Fruit fly (Drosophila melanogaster) whole organism, embryonic: ENCODE results near the gene CG43439.

Experiments used
- ATbp ChIP-seq: fragments of 200-800 bp; sonication (Bioruptor generic); optimal IDR thresholded peaks from 2 replicates; lab custom pipeline; 2017; ENCODE audit warnings: missing biosample characterization, mild to moderate bottlenecking, missing genetic modification characterization, missing genetic modification reagents
- Atf6 ChIP-seq: fragments of 200-800 bp; sonication (Bioruptor generic); IDR thresholded peaks from 2 replicates; pipeline ENCODE4 v1.3.6; 2022; ENCODE audit warnings: missing biosample characterization, missing genetic modification characterization
- Bdp1 ChIP-seq: fragments of 200-800 bp; sonication (Bioruptor generic); optimal IDR thresholded peaks from 3 replicates; lab custom pipeline; 2016; ENCODE audit warnings: missing biosample characterization, missing genetic modification characterization
- Blimp-1 ChIP-seq: fragments of 200-800 bp; sonication (Bioruptor generic); optimal IDR thresholded peaks from 3 replicates; lab custom pipeline; 2018; ENCODE audit warnings: missing biosample characterization, missing genetic modification characterization, mild to moderate bottlenecking, moderate library complexity, missing genetic modification reagents
- CG11456 ChIP-seq: fragments of 200-800 bp; sonication (Bioruptor generic); IDR thresholded peaks from 3 replicates; pipeline ENCODE4 v1.3.6; 2022; ENCODE audit warnings: missing biosample characterization, missing genetic modification characterization
- CG12071 ChIP-seq: fragments of 200-800 bp; sonication (Bioruptor generic); optimal IDR thresholded peaks from 3 replicates; lab custom pipeline; 2018; ENCODE audit warnings: missing biosample characterization, mild to moderate bottlenecking, missing genetic modification characterization
- CG14014 ChIP-seq: fragments of 200-800 bp; sonication (Bioruptor generic); IDR thresholded peaks from 2 replicates; pipeline ENCODE4 v1.3.6; 2022; ENCODE audit warnings: missing biosample characterization, missing genetic modification characterization
- CG14050 ChIP-seq: fragments of 200-800 bp; sonication (Bioruptor generic); IDR thresholded peaks from 3 replicates; pipeline ENCODE4 v1.3.6; 2022; ENCODE audit warnings: missing biosample characterization, missing genetic modification characterization
- CG15514 ChIP-seq: fragments of 200-800 bp; sonication (Bioruptor generic); optimal IDR thresholded peaks from 3 replicates; lab custom pipeline; 2017; ENCODE audit warnings: missing biosample characterization, missing genetic modification characterization, mild to moderate bottlenecking, moderate library complexity, missing genetic modification reagents
- CG16815 ChIP-seq: fragments of 200-800 bp; sonication (Bioruptor generic); optimal IDR thresholded peaks from 3 replicates; lab custom pipeline; 2017; ENCODE audit warnings: missing biosample characterization, mild to moderate bottlenecking, missing genetic modification characterization
- CG1792 ChIP-seq: fragments of 200-800 bp; sonication (Bioruptor generic); optimal IDR thresholded peaks from 2 replicates; lab custom pipeline; 2016; ENCODE audit warnings: missing biosample characterization, missing genetic modification characterization
- CG2678 ChIP-seq: fragments of 200-800 bp; sonication (Bioruptor generic); optimal IDR thresholded peaks from 3 replicates; lab custom pipeline; 2019; ENCODE audit warnings: missing biosample characterization, mild to moderate bottlenecking, missing genetic modification characterization, moderate library complexity
- CG30431 ChIP-seq: fragments of 200-800 bp; sonication (Bioruptor generic); optimal IDR thresholded peaks from 2 replicates; lab custom pipeline; 2017; ENCODE audit warnings: missing biosample characterization, missing genetic modification characterization
- CG32772 ChIP-seq: fragments of 200-800 bp; sonication (Bioruptor generic); IDR thresholded peaks from 2 replicates; pipeline ENCODE4 v1.3.6; 2022; ENCODE audit warnings: missing biosample characterization, missing genetic modification characterization
- CG3995 ChIP-seq: fragments of 200-800 bp; sonication (Bioruptor generic); optimal IDR thresholded peaks from 3 replicates; lab custom pipeline; 2016; ENCODE audit warnings: missing biosample characterization, missing genetic modification characterization
- CG6254 ChIP-seq: fragments of 200-800 bp; sonication (Bioruptor generic); optimal IDR thresholded peaks from 3 replicates; lab custom pipeline; 2017; ENCODE audit warnings: mild to moderate bottlenecking, missing biosample characterization, missing genetic modification reagents, missing genetic modification characterization
- CG6813 ChIP-seq: fragments of 200-800 bp; sonication (Bioruptor generic); optimal IDR thresholded peaks from 2 replicates; lab custom pipeline; 2017; ENCODE audit warnings: missing biosample characterization, missing genetic modification characterization, mild to moderate bottlenecking, moderate library complexity, missing genetic modification reagents
- CG7963 ChIP-seq: fragments of 200-800 bp; sonication (Bioruptor generic); IDR thresholded peaks from 3 replicates; pipeline ENCODE4 v1.3.6; 2022; ENCODE audit warnings: missing biosample characterization, missing genetic modification characterization; ENCODE audit not compliant: partially characterized antibody
- CG8089 ChIP-seq: fragments of 200-800 bp; sonication (Bioruptor generic); optimal IDR thresholded peaks from 3 replicates; lab custom pipeline; 2016; ENCODE audit warnings: missing biosample characterization, missing genetic modification characterization
- CG8388 ChIP-seq: fragments of 200-800 bp; sonication (Bioruptor generic); optimal IDR thresholded peaks from 2 replicates; lab custom pipeline; 2019; ENCODE audit warnings: missing biosample characterization, mild to moderate bottlenecking, missing genetic modification characterization, moderate library complexity
- CG8924 ChIP-seq: fragments of 200-800 bp; optimal IDR thresholded peaks from 3 replicates; lab custom pipeline; 2019; ENCODE audit warnings: missing biosample characterization, mild to moderate bottlenecking, missing genetic modification characterization, moderate library complexity
- Dfd ChIP-seq, 2 experiments: fragments of >200 bp; optimal IDR thresholded peaks; 2 replicates each; lab custom pipeline; 2017; ENCODE audit warnings: missing biosample characterization in 2 of 2, missing genetic modification characterization in 2 of 2
- Dll ChIP-seq: fragments of 200-800 bp; sonication (Bioruptor generic); IDR thresholded peaks from 4 replicates; pipeline ENCODE4 v1.3.6; 2022; ENCODE audit warnings: missing biosample characterization, missing genetic modification characterization; ENCODE audit not compliant: partially characterized antibody
- E2f1 ChIP-seq: fragments of 200-800 bp; sonication (Bioruptor generic); IDR thresholded peaks from 2 replicates; pipeline ENCODE4 v1.3.6; 2022; ENCODE audit warnings: missing biosample characterization, missing genetic modification characterization
- ERR ChIP-seq: fragments of 200-800 bp; sonication (Bioruptor generic); optimal IDR thresholded peaks from 2 replicates; lab custom pipeline; 2016; ENCODE audit warnings: missing biosample characterization, missing genetic modification characterization
- Gsc ChIP-seq: fragments of 200-800 bp; sonication (Bioruptor generic); IDR thresholded peaks from 2 replicates; pipeline ENCODE4 v1.3.6; 2022; ENCODE audit warnings: missing biosample characterization, missing genetic modification characterization
- H15 ChIP-seq: fragments of 200-800 bp; sonication (Bioruptor generic); IDR thresholded peaks from 3 replicates; pipeline ENCODE4 v1.3.6; 2022; ENCODE audit warnings: missing biosample characterization, missing genetic modification characterization
- Lpt ChIP-seq: fragments of >200 bp; optimal IDR thresholded peaks from 2 replicates; lab custom pipeline; 2018; ENCODE audit warnings: missing biosample characterization, missing genetic modification characterization
- Oli ChIP-seq: fragments of 200-800 bp; sonication (Bioruptor generic); optimal IDR thresholded peaks from 2 replicates; lab custom pipeline; 2018; ENCODE audit warnings: missing biosample characterization, mild to moderate bottlenecking, missing genetic modification characterization, moderate library complexity
- Rx ChIP-seq: fragments of 200-800 bp; sonication (Bioruptor generic); IDR thresholded peaks from 2 replicates; pipeline ENCODE4 v1.3.6; 2022; ENCODE audit warnings: missing biosample characterization, missing genetic modification characterization
- Sox102F ChIP-seq: fragments of 200-800 bp; sonication (Bioruptor generic); optimal IDR thresholded peaks from 2 replicates; lab custom pipeline; 2018; ENCODE audit warnings: missing biosample characterization, mild to moderate bottlenecking, missing genetic modification characterization, moderate library complexity
- Taf1 ChIP-seq: fragments of 200-800 bp; sonication (Bioruptor generic); IDR thresholded peaks from 2 replicates; pipeline ENCODE4 v1.3.6; 2022; ENCODE audit warnings: missing biosample characterization, missing genetic modification characterization
- ato ChIP-seq: fragments of 200-800 bp; sonication (Bioruptor generic); IDR thresholded peaks from 2 replicates; pipeline ENCODE4 v1.3.6; 2022; ENCODE audit warnings: missing biosample characterization, missing genetic modification characterization; ENCODE audit not compliant: partially characterized antibody
- croc ChIP-seq: fragments of 200-800 bp; sonication (Bioruptor generic); conservative IDR thresholded peaks from 3 replicates; pipeline ENCODE4 v1.3.6; 2022; ENCODE audit warnings: missing biosample characterization, missing genetic modification characterization
- disco-r ChIP-seq: fragments of 200-800 bp; sonication (Bioruptor generic); optimal IDR thresholded peaks from 2 replicates; lab custom pipeline; 2016; ENCODE audit warnings: missing biosample characterization, missing genetic modification characterization
- eve ChIP-seq, 2 experiments: fragments of >200 bp; optimal IDR thresholded peaks; 2 replicates each; lab custom pipeline; 2017; ENCODE audit warnings: missing biosample characterization in 2 of 2, missing genetic modification characterization in 2 of 2
- gsb ChIP-seq: fragments of 200-800 bp; sonication (Bioruptor generic); IDR thresholded peaks from 2 replicates; pipeline ENCODE4 v1.3.6; 2022; ENCODE audit warnings: missing biosample characterization, missing genetic modification characterization
- lola ChIP-seq, 3 experiments: fragments of >200 bp in 2 of 3; fragments of 200-800 bp in 1 of 3; sonication (Bioruptor generic) in 1 of 3; optimal IDR thresholded peaks; 2 replicates each; lab custom pipeline; 2017 to 2019; ENCODE audit warnings: missing biosample characterization in 3 of 3, missing genetic modification characterization in 3 of 3, mild to moderate bottlenecking in 1 of 3, moderate library complexity in 1 of 3
- mirr ChIP-seq: fragments of 200-800 bp; sonication (Bioruptor generic); optimal IDR thresholded peaks from 3 replicates; lab custom pipeline; 2018; ENCODE audit warnings: missing biosample characterization, mild to moderate bottlenecking, missing genetic modification characterization
- nom ChIP-seq: fragments of 200-800 bp; sonication (Bioruptor generic); optimal IDR thresholded peaks from 2 replicates; lab custom pipeline; 2017; ENCODE audit warnings: missing biosample characterization, missing genetic modification characterization, mild to moderate bottlenecking, moderate library complexity, missing genetic modification reagents
- pho ChIP-seq: fragments of 200-800 bp; sonication (Bioruptor generic); optimal IDR thresholded peaks from 2 replicates; lab custom pipeline; 2016; ENCODE audit warnings: missing biosample characterization, missing genetic modification characterization
- pros ChIP-seq: fragments of 200-800 bp; sonication (Bioruptor generic); optimal IDR thresholded peaks from 3 replicates; lab custom pipeline; 2019; ENCODE audit warnings: missing biosample characterization, mild to moderate bottlenecking, missing genetic modification characterization, moderate library complexity
- ro ChIP-seq: fragments of 200-800 bp; sonication (Bioruptor generic); IDR thresholded peaks from 2 replicates; pipeline ENCODE4 v1.3.6; 2022; ENCODE audit warnings: missing biosample characterization, missing genetic modification characterization
- run ChIP-seq: fragments of 200-800 bp; sonication (Bioruptor generic); optimal IDR thresholded peaks from 3 replicates; lab custom pipeline; 2018; ENCODE audit warnings: missing biosample characterization, mild to moderate bottlenecking, missing genetic modification characterization
- tio ChIP-seq: fragments of 200-800 bp; sonication (Bioruptor generic); optimal IDR thresholded peaks from 2 replicates; lab custom pipeline; 2017; ENCODE audit warnings: missing biosample characterization, missing genetic modification characterization, inconsistent platforms
- tna ChIP-seq: fragments of 200-800 bp; sonication (Bioruptor generic); IDR thresholded peaks from 2 replicates; pipeline ENCODE4 v1.3.6; 2022; ENCODE audit warnings: missing biosample characterization, missing genetic modification characterization; ENCODE audit not compliant: partially characterized antibody
- trem ChIP-seq: fragments of 200-800 bp; optimal IDR thresholded peaks from 3 replicates; lab custom pipeline; 2019; ENCODE audit warnings: missing biosample characterization, mild to moderate bottlenecking, missing genetic modification characterization, moderate library complexity
- wek ChIP-seq: fragments of 200-800 bp; sonication (Bioruptor generic); optimal IDR thresholded peaks from 3 replicates; lab custom pipeline; 2018; ENCODE audit warnings: missing biosample characterization, mild to moderate bottlenecking, missing genetic modification characterization, moderate library complexity
- yki ChIP-seq: fragments of >200 bp; optimal IDR thresholded peaks from 3 replicates; lab custom pipeline; 2018

The CG43439 gene

dm6 chr3L:6963792-6964487, 20.4 kb downstream of the CG43439 start (continued):
- no peak for TF ChIP-seq Gsc
- TF ChIP-seq Oli (tag; lab: Kevin White, UChicago) = peak; percentile 84
- TF ChIP-seq CG15514 (GFP tag; lab: Kevin White, UChicago) = peak; percentile 67
- no peak for TF ChIP-seq pros (GFP tag; lab: Kevin White, UChicago)
- TF ChIP-seq CG14014 (GFP tag; lab: Robert Waterston, UW) = peak; percentile 81
- peak; percentile 88 for TF ChIP-seq CG8924
- TF ChIP-seq tna (GFP tag; lab: Robert Waterston, UW) = no peak
- peak; percentile 73 for TF ChIP-seq CG1792 (GFP tag; lab: Kevin White, UChicago)
- TF ChIP-seq nom = peak; percentile 39
- no peak for TF ChIP-seq ato (GFP tag; lab: Robert Waterston, UW)
- peak; percentile 51; the same call in 1 of the 3 replicates for TF ChIP-seq CG11456 (GFP tag; lab: Robert Waterston, UW)
- TF ChIP-seq CG8388 (GFP tag; lab: Kevin White, UChicago) = peak; percentile 84
- no peak for TF ChIP-seq CG7963 (GFP tag; lab: Robert Waterston, UW)
- TF ChIP-seq mirr (GFP tag; lab: Kevin White, UChicago) = peak; percentile 16
- TF ChIP-seq pho (GFP tag; lab: Kevin White, UChicago) = peak; percentile 84
- peak; percentile 76 for TF ChIP-seq ATbp
- peak; percentile 70 for TF ChIP-seq CG30431 (GFP tag; lab: Kevin White, UChicago)
- TF ChIP-seq CG3995 (GFP tag; lab: Kevin White, UChicago) = no peak
- TF ChIP-seq disco-r (GFP tag; lab: Kevin White, UChicago) = peak; percentile 1
- TF ChIP-seq CG6254 (GFP tag; lab: Kevin White, UChicago) = peak; percentile 62
- peak; percentile 70 for TF ChIP-seq wek
- no peak for TF ChIP-seq Dll (GFP tag; lab: Robert Waterston, UW)
- peak; percentile 70 for TF ChIP-seq trem (tag; lab: Kevin White, UChicago)
- TF ChIP-seq CG12071 (GFP tag; lab: Kevin White, UChicago) = peak; percentile 73
- TF ChIP-seq yki (lab: Kevin White, UChicago) = no peak
- TF ChIP-seq CG14050 (GFP tag; lab: Robert Waterston, UW) = peak; percentile 66; the same call in 2 of the 3 replicates
- no peak for TF ChIP-seq eve (GFP tag; optimal IDR thresholded peaks at IDR 0.05; lab: Kevin White, UChicago)
- TF ChIP-seq H15 = 0 out of 3 replicates have a peak, but pooled peaks have one; percentile 15
- TF ChIP-seq Rx = no peak
- TF ChIP-seq CG6813 (GFP tag; lab: Kevin White, UChicago) = peak; percentile 73
- TF ChIP-seq gsb (GFP tag; lab: Robert Waterston, UW) = peak; percentile 52
- TF ChIP-seq croc (GFP tag; lab: Robert Waterston, UW) = peak; percentile 64; the same call in 2 of the 3 replicates
- TF ChIP-seq Sox102F (GFP tag; lab: Kevin White, UChicago) = peak; percentile 82
- TF ChIP-seq tio (GFP tag; lab: Kevin White, UChicago) = peak; percentile 79
- TF ChIP-seq Taf1 (GFP tag; lab: Robert Waterston, UW) = peak; percentile 40; the same call in 1 of the 2 replicates
- TF ChIP-seq CG32772 (GFP tag; lab: Robert Waterston, UW) = peak; percentile 66
- peak; percentile 71 for TF ChIP-seq run (tag; lab: Kevin White, UChicago)
- TF ChIP-seq Atf6 = peak; percentile 76
- TF ChIP-seq CG8089 (GFP tag; lab: Kevin White, UChicago) = peak; percentile 66
- peak; percentile 54 for TF ChIP-seq Bdp1 (GFP tag; lab: Kevin White, UChicago)
- peak; percentile 89 for TF ChIP-seq CG2678
- TF ChIP-seq Dfd (GFP tag; optimal IDR thresholded peaks at IDR 0.05; lab: Kevin White, UChicago) = no peak
- peak; percentile 82 for TF ChIP-seq Blimp-1
- TF ChIP-seq ro = no peak
- peak; percentile 73 for TF ChIP-seq ERR (GFP tag; lab: Kevin White, UChicago)
- no peak for TF ChIP-seq Lpt (GFP tag; lab: Kevin White, UChicago)
- TF ChIP-seq CG16815 (GFP tag; lab: Kevin White, UChicago) = peak; percentile 67
- peak in 1 of 3 experiments; percentile 88 for TF ChIP-seq lola (GFP tag; optimal IDR thresholded peaks at IDR 0.05; lab: Kevin White, UChicago)
- peak; percentile 74 for TF ChIP-seq E2f1 (GFP tag; lab: Robert Waterston, UW)
